Fruit fly (Drosophila melanogaster) whole organism, prepupa: ENCODE results near the gene CG6689.

Source experiments
- CG10631 ChIP-seq: fragments of 200-800 bp; sonication (Bioruptor generic); optimal IDR thresholded peaks from 2 replicates; lab custom pipeline; 2016; ENCODE audit warnings: missing biosample characterization, missing genetic modification characterization
- CG11294 ChIP-seq: fragments of 200-800 bp; sonication (Bioruptor generic); IDR thresholded peaks from 2 replicates; pipeline ENCODE4 v1.3.6; 2022; ENCODE audit warnings: missing biosample characterization, missing genetic modification characterization
- CG11762 ChIP-seq: fragments of 200-800 bp; sonication (Bioruptor generic); optimal IDR thresholded peaks from 3 replicates; lab custom pipeline; 2016; ENCODE audit warnings: missing biosample characterization, missing genetic modification characterization; ENCODE audit not compliant: insufficient read depth
- CG1621 ChIP-seq: fragments of 200-800 bp; sonication (Bioruptor generic); optimal IDR thresholded peaks from 3 replicates; lab custom pipeline; 2018; ENCODE audit warnings: missing biosample characterization, mild to moderate bottlenecking, missing genetic modification characterization
- CG16779 ChIP-seq: fragments of 200-800 bp; sonication (Bioruptor generic); optimal IDR thresholded peaks from 3 replicates; lab custom pipeline; 2017; ENCODE audit warnings: missing biosample characterization, mild to moderate bottlenecking, missing genetic modification characterization
- CG3032 ChIP-seq: fragments of 200-800 bp; optimal IDR thresholded peaks from 2 replicates; lab custom pipeline; 2019; ENCODE audit warnings: missing biosample characterization, mild to moderate bottlenecking, missing genetic modification characterization, moderate library complexity
- CG34406 ChIP-seq: fragments of 200-800 bp; sonication (Bioruptor generic); optimal IDR thresholded peaks from 3 replicates; lab custom pipeline; 2016; ENCODE audit warnings: missing biosample characterization, missing genetic modification characterization
- CG3919 ChIP-seq: fragments of 200-800 bp; sonication (Bioruptor generic); optimal IDR thresholded peaks from 3 replicates; lab custom pipeline; 2016; ENCODE audit warnings: missing biosample characterization, missing genetic modification characterization
- CG6792 ChIP-seq: fragments of 200-800 bp; sonication (Bioruptor generic); optimal IDR thresholded peaks from 3 replicates; lab custom pipeline; 2016; ENCODE audit warnings: missing biosample characterization, missing genetic modification characterization
- CG6854 ChIP-seq: fragments of 200-800 bp; sonication (Bioruptor generic); optimal IDR thresholded peaks from 2 replicates; lab custom pipeline; 2017; ENCODE audit warnings: missing biosample characterization, mild to moderate bottlenecking, missing genetic modification characterization
- CG8119 ChIP-seq: fragments of 200-800 bp; sonication (Bioruptor generic); IDR thresholded peaks from 3 replicates; pipeline ENCODE4 v1.3.6; 2022; ENCODE audit warnings: missing biosample characterization, missing genetic modification characterization
- CG9139 ChIP-seq: fragments of 200-800 bp; sonication (Bioruptor generic); optimal IDR thresholded peaks from 3 replicates; lab custom pipeline; 2017; ENCODE audit warnings: missing biosample characterization, mild to moderate bottlenecking, missing genetic modification characterization
- Eip78C ChIP-seq: fragments of 200-800 bp; sonication (Bioruptor generic); peaks from one replicate; lab custom pipeline; 2016; ENCODE audit warnings: missing biosample characterization, missing genetic modification characterization
- Eip93F ChIP-seq: fragments of 200-800 bp; sonication (Bioruptor generic); optimal IDR thresholded peaks from 2 replicates; lab custom pipeline; 2016; ENCODE audit warnings: missing biosample characterization, mild to moderate bottlenecking, missing genetic modification characterization
- Ets96B ChIP-seq: fragments of 200-800 bp; optimal IDR thresholded peaks from 2 replicates; lab custom pipeline; 2019; ENCODE audit warnings: missing biosample characterization, mild to moderate bottlenecking, missing genetic modification characterization, moderate library complexity
- Hr38 ChIP-seq: sonication (Bioruptor generic); optimal IDR thresholded peaks from 2 replicates; lab custom pipeline; 2016; ENCODE audit warnings: missing biosample characterization, missing genetic modification characterization
- Lpt ChIP-seq: fragments of 200-800 bp; sonication (Bioruptor generic); optimal IDR thresholded peaks from 3 replicates; lab custom pipeline; 2016; ENCODE audit warnings: missing biosample characterization, missing genetic modification characterization
- Sox14 ChIP-seq: fragments of 200-800 bp; sonication (Bioruptor generic); optimal IDR thresholded peaks from 3 replicates; lab custom pipeline; 2016; ENCODE audit warnings: missing biosample characterization, missing genetic modification characterization
- eg ChIP-seq: fragments of 200-800 bp; sonication (Bioruptor generic); IDR thresholded peaks from 3 replicates; pipeline ENCODE4 v1.3.6; 2022; ENCODE audit warnings: missing biosample characterization, missing genetic modification characterization
- esn ChIP-seq: fragments of 200-800 bp; sonication (Bioruptor generic); optimal IDR thresholded peaks from 2 replicates; lab custom pipeline; 2016; ENCODE audit warnings: missing biosample characterization, mild to moderate bottlenecking, missing genetic modification characterization, moderate library complexity
- fd59A ChIP-seq: fragments of 200-800 bp; sonication (Bioruptor generic); optimal IDR thresholded peaks from 2 replicates; lab custom pipeline; 2017; ENCODE audit warnings: missing biosample characterization, mild to moderate bottlenecking, missing genetic modification characterization, missing genetic modification reagents
- fkh ChIP-seq: fragments of 200-800 bp; sonication (Bioruptor generic); optimal IDR thresholded peaks from 3 replicates; lab custom pipeline; 2017; ENCODE audit warnings: missing biosample characterization, mild to moderate bottlenecking, missing genetic modification characterization, moderate library complexity
- lz ChIP-seq: fragments of 200-800 bp; sonication (Bioruptor generic); optimal IDR thresholded peaks from 3 replicates; lab custom pipeline; 2016; ENCODE audit warnings: missing biosample characterization, missing genetic modification characterization
- pdm3 ChIP-seq: fragments of 200-800 bp; sonication (Bioruptor generic); optimal IDR thresholded peaks from 3 replicates; lab custom pipeline; 2016; ENCODE audit warnings: missing biosample characterization, missing genetic modification characterization
- salr ChIP-seq, 2 experiments: fragments of 200-800 bp; sonication (Bioruptor generic); optimal IDR thresholded peaks; 3 replicates each; lab custom pipeline; 2016 to 2018; ENCODE audit warnings: missing biosample characterization in 2 of 2, missing genetic modification characterization in 2 of 2, mild to moderate bottlenecking in 1 of 2
- spab ChIP-seq: fragments of 200-800 bp; sonication (Bioruptor generic); optimal IDR thresholded peaks from 2 replicates; lab custom pipeline; 2017; ENCODE audit warnings: missing biosample characterization, mild to moderate bottlenecking, missing genetic modification characterization, missing genetic modification reagents
- ss ChIP-seq, 2 experiments: fragments of 200-800 bp; sonication (Bioruptor generic); optimal IDR thresholded peaks; 2 replicates in 1 of 2; 3 replicates in 1 of 2; lab custom pipeline; 2017 to 2018; ENCODE audit warnings: mild to moderate bottlenecking in 2 of 2, missing biosample characterization in 2 of 2, missing genetic modification characterization in 2 of 2, moderate library complexity in 1 of 2
- svp ChIP-seq: fragments of 200-800 bp; sonication (Bioruptor generic); peaks from one replicate; lab custom pipeline; 2016; ENCODE audit warnings: missing biosample characterization, missing genetic modification characterization
- vri ChIP-seq: fragments of 200-800 bp; sonication (Bioruptor generic); optimal IDR thresholded peaks from 3 replicates; lab custom pipeline; 2016; ENCODE audit warnings: missing biosample characterization, mild to moderate bottlenecking, missing genetic modification characterization

Gene CG6689

dm6 chr3R:11243057-11243740, 23.3 kb upstream of the CG6689 start:
- TF ChIP-seq Ets96B (tag; lab: Kevin White, UChicago) (peak; percentile 16), eg (GFP tag; lab: Robert Waterston, UW) (no peak), CG11294 (GFP tag; lab: Robert Waterston, UW) (no peak), Eip93F (no peak), salr (GFP tag; optimal IDR thresholded peaks at IDR 0.05; lab: Kevin White, UChicago) (no peak), vri (GFP tag; lab: Kevin White, UChicago) (peak; percentile 90), CG9139 (peak; percentile 58), svp (GFP tag; lab: Kevin White, UChicago) (peak; percentile 81), fkh (GFP tag; lab: Kevin White, UChicago) (peak; percentile 85)

- TF ChIP-seq fd59A (GFP tag; lab: Kevin White, UChicago) = no peak
- no peak for TF ChIP-seq CG34406 (GFP tag; lab: Kevin White, UChicago)
- TF ChIP-seq ss (GFP tag; optimal IDR thresholded peaks at IDR 0.05; lab: Kevin White, UChicago) = no peak
- TF ChIP-seq eg (GFP tag; lab: Robert Waterston, UW) = no peak
- no peak for TF ChIP-seq Lpt (GFP tag; lab: Kevin White, UChicago)
- no peak for TF ChIP-seq CG10631
- TF ChIP-seq lz (GFP tag; lab: Kevin White, UChicago) = no peak
Observed at dm6 chr3R:11240891-11241290, 21.0 kb upstream of the CG6689 start, which contains the start of the genes scpr-B and scpr-A. TSS of gene scpr-B (minus strand) at chr3R:11240991. TSS of gene scpr-A (plus strand) at chr3R:11241183.

dm6 chr3R:11237598-11237997, 17.7 kb upstream of the CG6689 start, which contains the start of gene CG31388:
TSS of gene CG31388 (plus strand) at chr3R:11237815.
- peak; percentile 54 for TF ChIP-seq fkh (GFP tag; lab: Kevin White, UChicago)
- TF ChIP-seq Hr38 (GFP tag; lab: Kevin White, UChicago) = no peak
- no peak for TF ChIP-seq Eip78C (GFP tag; lab: Kevin White, UChicago)

- TF ChIP-seq Eip78C (GFP tag; lab: Kevin White, UChicago) (no peak), fkh (GFP tag; lab: Kevin White, UChicago) (peak; percentile 94), CG3919 (GFP tag; lab: Kevin White, UChicago) (no peak), CG6792 (GFP tag; lab: Kevin White, UChicago) (no peak), CG1621 (tag; lab: Kevin White, UChicago) (no peak), spab (no peak), esn (peak; percentile 28), pdm3 (GFP tag; lab: Kevin White, UChicago) (no peak), CG6854 (no peak), Lpt (GFP tag; lab: Kevin White, UChicago) (no peak), Sox14 (no peak), CG11762 (GFP tag; lab: Kevin White, UChicago) (no peak)
Observed at dm6 chr3R:11236041-11236440, 16.2 kb upstream of the CG6689 start, which contains the start of gene CG31441. TSS of gene CG31441 (plus strand) at chr3R:11236286.

dm6 chr3R:11234918-11235371, 15.1 kb upstream of the CG6689 start, which contains the start of the genes Arfip and CG17721:
TSS of gene Arfip (minus strand) at chr3R:11235013.
TSS of gene CG17721 (plus strand) at chr3R:11235140.
- no peak for TF ChIP-seq CG16779 (tag; lab: Kevin White, UChicago)
- TF ChIP-seq eg (GFP tag; lab: Robert Waterston, UW) = no peak
- peak; percentile 89 for TF ChIP-seq CG1621 (tag; lab: Kevin White, UChicago)
- no peak for TF ChIP-seq CG8119
- TF ChIP-seq CG3032 (tag; lab: Kevin White, UChicago) = no peak
- TF ChIP-seq CG11762 (GFP tag; lab: Kevin White, UChicago) = no peak
